Worm (Caenorhabditis elegans) whole organism, young adult: ENCODE results near the gene C17G10.6.

ENCODE experiments used
- B0019.2 ChIP-seq: fragments of 200-800 bp; sonication (Bioruptor generic); conservative IDR thresholded peaks from 2 replicates; pipeline ENCODE4 v1.3.6; 2022; ENCODE audit warnings: missing genetic modification reagents, missing genetic modification characterization, missing compliant biosample characterization
- C17E4.6 ChIP-seq: fragments of 200-800 bp; sonication (Bioruptor generic); IDR thresholded peaks from 2 replicates; pipeline ENCODE4 v1.3.6; 2022; ENCODE audit warnings: missing genetic modification reagents, missing genetic modification characterization, missing compliant biosample characterization
- F33H1.4 ChIP-seq: fragments of 200-800 bp; sonication (Bioruptor generic); IDR thresholded peaks from 2 replicates; pipeline ENCODE4 v1.3.6; 2022; ENCODE audit warnings: missing genetic modification reagents, missing genetic modification characterization, missing compliant biosample characterization
- F39B2.1 ChIP-seq: fragments of 200-800 bp; sonication (Bioruptor generic); IDR thresholded peaks from 2 replicates; pipeline ENCODE4 v1.3.6; 2022; ENCODE audit warnings: missing genetic modification reagents, missing genetic modification characterization, missing compliant biosample characterization
- F49E8.2 ChIP-seq: sonication (generic microtip); optimal IDR thresholded peaks from 3 replicates; lab custom pipeline; 2017; ENCODE audit warnings: missing genetic modification characterization, mild to moderate bottlenecking, missing compliant biosample characterization, antibody characterized with exemption, moderate library complexity; ENCODE audit not compliant: insufficient read depth
- T07F8.4 ChIP-seq: sonication (generic microtip); optimal IDR thresholded peaks from 2 replicates; lab custom pipeline; 2016; ENCODE audit warnings: mild to moderate bottlenecking, missing genetic modification characterization, moderate library complexity, missing compliant biosample characterization
- T26A5.8 ChIP-seq: sonication (generic microtip); optimal IDR thresholded peaks from 2 replicates; lab custom pipeline; 2016; ENCODE audit warnings: missing genetic modification characterization, missing compliant biosample characterization
- Y53F4B.3 ChIP-seq: fragments of 200-800 bp; sonication (Bioruptor generic); IDR thresholded peaks from 2 replicates; pipeline ENCODE4 v1.3.6; 2022; ENCODE audit warnings: missing genetic modification reagents, missing genetic modification characterization, missing compliant biosample characterization
- ama-1 ChIP-seq, 3 experiments: fragments of 150-350 bp in 1 of 3; sonication (generic microtip) in 2 of 3; optimal IDR thresholded peaks; 2 replicates each; lab custom pipeline; 2014 to 2018; ENCODE audit warnings: missing biosample characterization in 2 of 3, missing genetic modification characterization in 2 of 3, missing genetic modification reagents in 2 of 3
- aptf-3 ChIP-seq: fragments of 200-800 bp; sonication (Bioruptor generic); IDR thresholded peaks from 2 replicates; pipeline ENCODE4 v1.3.6; 2022; ENCODE audit warnings: missing genetic modification characterization, missing compliant biosample characterization
- cebp-1 ChIP-seq, 2 experiments: fragments of 200-800 bp in 1 of 2; sonication (Bioruptor generic) in 1 of 2; sonication (generic microtip) in 1 of 2; IDR thresholded peaks in 1 of 2; optimal IDR thresholded peaks in 1 of 2; 2 replicates each; pipeline versions ENCODE4 v1.3.6 to Lab custom; 2017 to 2022; ENCODE audit warnings: missing compliant biosample characterization in 2 of 2, missing genetic modification characterization in 2 of 2, mild to moderate bottlenecking in 1 of 2, missing genetic modification reagents in 1 of 2, moderate library complexity in 1 of 2
- ceh-91 ChIP-seq: fragments of 200-800 bp; sonication (Bioruptor generic); IDR thresholded peaks from 2 replicates; pipeline ENCODE4 v1.3.6; 2022; ENCODE audit warnings: missing genetic modification reagents, missing genetic modification characterization, missing compliant biosample characterization
- chd-7 ChIP-seq: sonication (generic microtip); optimal IDR thresholded peaks from 2 replicates; lab custom pipeline; 2016; ENCODE audit warnings: mild to moderate bottlenecking, missing genetic modification characterization, moderate library complexity, missing compliant biosample characterization
- dox-1 ChIP-seq: fragments of 200-800 bp; sonication (Bioruptor generic); IDR thresholded peaks from 2 replicates; pipeline ENCODE4 v1.3.6; 2022; ENCODE audit warnings: missing genetic modification reagents, missing genetic modification characterization, missing compliant biosample characterization
- dpff-1 ChIP-seq: sonication (generic microtip); optimal IDR thresholded peaks from 2 replicates; lab custom pipeline; 2017; ENCODE audit warnings: mild to moderate bottlenecking, missing genetic modification characterization, missing compliant biosample characterization
- dpl-1 ChIP-seq: fragments of 150-350 bp; optimal IDR thresholded peaks from 2 replicates; lab custom pipeline; 2014; ENCODE audit warnings: missing biosample characterization, missing genetic modification reagents, missing genetic modification characterization
- egl-18 ChIP-seq: fragments of 200-800 bp; sonication (Bioruptor generic); IDR thresholded peaks from 2 replicates; pipeline ENCODE4 v1.3.6; 2022; ENCODE audit warnings: missing genetic modification reagents, missing genetic modification characterization, missing compliant biosample characterization
- egl-44 ChIP-seq: fragments of 200-800 bp; sonication (Bioruptor generic); IDR thresholded peaks from 2 replicates; pipeline ENCODE4 v1.3.6; 2022; ENCODE audit warnings: missing genetic modification reagents, missing genetic modification characterization, missing compliant biosample characterization
- egrh-3 ChIP-seq: fragments of 200-800 bp; sonication (Bioruptor generic); IDR thresholded peaks from 2 replicates; pipeline ENCODE4 v1.3.6; 2022; ENCODE audit warnings: missing genetic modification reagents, missing genetic modification characterization, missing compliant biosample characterization
- hmg-20 ChIP-seq: fragments of 200-800 bp; sonication (Bioruptor generic); IDR thresholded peaks from 2 replicates; pipeline ENCODE4 v1.3.6; 2022; ENCODE audit warnings: missing genetic modification reagents, missing genetic modification characterization, missing compliant biosample characterization
- hrde-1 ChIP-seq: sonication (generic microtip); optimal IDR thresholded peaks from 2 replicates; lab custom pipeline; 2016; ENCODE audit warnings: missing genetic modification characterization, mild to moderate bottlenecking, missing compliant biosample characterization, moderate library complexity, missing genotype, missing genetic modification reagents, borderline replicate concordance
- lag-1 ChIP-seq: fragments of 200-800 bp; sonication (Bioruptor generic); IDR thresholded peaks from 2 replicates; pipeline ENCODE4 v1.3.6; 2022; ENCODE audit warnings: missing genetic modification reagents, missing genetic modification characterization, missing compliant biosample characterization
- let-607 ChIP-seq, 2 experiments: fragments of 200-800 bp in 1 of 2; sonication (Bioruptor generic) in 1 of 2; sonication (generic microtip) in 1 of 2; optimal IDR thresholded peaks; 2 replicates each; lab custom pipeline; 2016 to 2018; ENCODE audit warnings: mild to moderate bottlenecking in 2 of 2, missing compliant biosample characterization in 2 of 2, missing genetic modification characterization in 2 of 2, moderate library complexity in 2 of 2, missing genotype in 1 of 2
- lin-35 ChIP-seq, 3 experiments: fragments of 150-350 bp in 2 of 3; sonication (generic microtip) in 1 of 3; optimal IDR thresholded peaks; 2 replicates each; lab custom pipeline; 2014 to 2018; ENCODE audit warnings: missing biosample characterization in 3 of 3, missing genetic modification characterization in 3 of 3, missing genetic modification reagents in 3 of 3
- madf-8 ChIP-seq: fragments of 200-800 bp; sonication (Bioruptor generic); conservative IDR thresholded peaks from 2 replicates; pipeline ENCODE4 v1.3.6; 2022; ENCODE audit warnings: missing genetic modification reagents, missing genetic modification characterization, missing compliant biosample characterization
- mcd-1 ChIP-seq: fragments of 200-800 bp; sonication (Bioruptor generic); IDR thresholded peaks from 2 replicates; pipeline ENCODE4 v1.3.6; 2022; ENCODE audit warnings: missing genetic modification reagents, missing genetic modification characterization, missing compliant biosample characterization
- mes-4 ChIP-seq: sonication (generic microtip); optimal IDR thresholded peaks from 2 replicates; lab custom pipeline; 2016; ENCODE audit warnings: missing genotype, missing genetic modification characterization, missing compliant biosample characterization
- nfya-1 ChIP-seq: sonication (generic microtip); optimal IDR thresholded peaks from 2 replicates; lab custom pipeline; 2017; ENCODE audit warnings: antibody characterized with exemption, missing compliant biosample characterization, missing genetic modification characterization, borderline replicate concordance; ENCODE audit not compliant: insufficient read depth
- nfya-2 ChIP-seq: fragments of 200-800 bp; sonication (Bioruptor generic); IDR thresholded peaks from 2 replicates; pipeline ENCODE4 v1.3.6; 2022; ENCODE audit warnings: missing genetic modification reagents, missing genetic modification characterization, missing compliant biosample characterization
- nfyb-1 ChIP-seq: fragments of 200-800 bp; sonication (Bioruptor generic); IDR thresholded peaks from 2 replicates; pipeline ENCODE4 v1.3.6; 2022; ENCODE audit warnings: missing genetic modification reagents, missing genetic modification characterization, missing compliant biosample characterization
- nhr-120 ChIP-seq: fragments of 200-800 bp; sonication (Bioruptor generic); IDR thresholded peaks from 2 replicates; pipeline ENCODE4 v1.3.6; 2022; ENCODE audit warnings: missing genetic modification characterization, missing compliant biosample characterization
- nhr-80 ChIP-seq: sonication (generic microtip); optimal IDR thresholded peaks from 2 replicates; lab custom pipeline; 2016; ENCODE audit warnings: missing genetic modification characterization, missing compliant biosample characterization
- pha-4 ChIP-seq: fragments of 150-350 bp; sonication (generic microtip); optimal IDR thresholded peaks from 2 replicates; lab custom pipeline; 2014; ENCODE audit warnings: missing biosample characterization, missing genetic modification reagents, missing genetic modification characterization
- rcor-1 ChIP-seq: fragments of 200-800 bp; sonication (Bioruptor generic); IDR thresholded peaks from 2 replicates; pipeline ENCODE4 v1.3.6; 2022; ENCODE audit warnings: missing genetic modification reagents, missing genetic modification characterization, missing compliant biosample characterization
- rpc-1 ChIP-seq, 2 experiments: fragments of 150-350 bp in 1 of 2; sonication (generic microtip) in 1 of 2; optimal IDR thresholded peaks; 2 replicates each; lab custom pipeline; 2014 to 2018; ENCODE audit warnings: missing biosample characterization in 1 of 2, missing genetic modification characterization in 1 of 2, missing genetic modification reagents in 1 of 2, missing genotype in 1 of 2
- sdz-38 ChIP-seq: sonication (generic microtip); optimal IDR thresholded peaks from 2 replicates; lab custom pipeline; 2016; ENCODE audit warnings: missing genotype, missing genetic modification characterization, missing compliant biosample characterization
- snpc-4 ChIP-seq, 5 experiments: fragments of 150-350 bp in 1 of 5; sonication (generic microtip) in 4 of 5; optimal IDR thresholded peaks; 2 replicates each; lab custom pipeline; 2014 to 2018; ENCODE audit warnings: missing genetic modification characterization in 5 of 5, missing biosample characterization in 3 of 5, antibody characterized with exemption in 2 of 5, mild to moderate bottlenecking in 2 of 5, missing compliant biosample characterization in 2 of 5, missing genotype in 2 of 5, moderate library complexity in 2 of 5, missing genetic modification reagents in 1 of 5
- unc-62 ChIP-seq: fragments of 150-350 bp; optimal IDR thresholded peaks from 2 replicates; lab custom pipeline; 2014; ENCODE audit warnings: missing biosample characterization, missing genetic modification reagents, missing genetic modification characterization
- ztf-18 ChIP-seq: sonication (generic microtip); optimal IDR thresholded peaks from 2 replicates; lab custom pipeline; 2016; ENCODE audit warnings: missing genotype, mild to moderate bottlenecking, missing genetic modification characterization, missing compliant biosample characterization
- ztf-28 ChIP-seq: fragments of 200-800 bp; sonication (Bioruptor generic); IDR thresholded peaks from 2 replicates; pipeline ENCODE4 v1.3.6; 2022; ENCODE audit warnings: missing genetic modification reagents, missing genetic modification characterization, missing compliant biosample characterization
- ztf-3 ChIP-seq: fragments of 200-800 bp; sonication (Bioruptor generic); optimal IDR thresholded peaks from 2 replicates; lab custom pipeline; 2018; ENCODE audit warnings: mild to moderate bottlenecking, missing genetic modification characterization, missing compliant biosample characterization

Gene C17G10.6

DNA sequence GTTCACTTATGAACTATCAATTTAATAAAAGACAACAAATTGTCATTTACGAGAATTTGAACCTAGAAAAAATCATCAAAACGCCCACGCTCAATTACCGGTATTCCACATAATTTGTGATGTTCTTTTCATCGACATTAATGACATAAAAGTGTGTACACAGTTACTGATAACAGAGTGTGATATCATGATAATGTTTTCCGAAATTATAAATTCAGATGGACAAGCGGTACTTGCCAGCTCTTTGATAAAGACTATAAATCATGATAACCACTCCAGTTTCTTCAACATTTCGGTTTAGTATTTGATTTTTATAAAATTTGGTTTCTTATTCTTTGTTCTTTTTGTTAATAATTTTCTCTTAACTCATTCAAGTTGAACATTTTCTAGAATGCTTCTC is 17.3 kb downstream of the C17G10.6 start, which contains the start of gene lys-8 (continued):
- no peak for TF ChIP-seq madf-8 (GFP tag; lab: Robert Waterston, UW)
- no peak for TF ChIP-seq rcor-1 (GFP tag; lab: Robert Waterston, UW)
- no peak for TF ChIP-seq nfyb-1 (GFP tag; lab: Robert Waterston, UW)
- no peak for TF ChIP-seq sdz-38 (tag; lab: Kevin White, UChicago)
- no peak for TF ChIP-seq ztf-3 (GFP tag; lab: Kevin White, UChicago)
- TF ChIP-seq dpl-1 (GFP tag; lab: Kevin White, UChicago): no peak
- TF ChIP-seq let-607 (tag; optimal IDR thresholded peaks at IDR 0.05; lab: Kevin White, UChicago): peak in 1 of 2 experiments; percentile 13
- no peak for TF ChIP-seq dpff-1 (tag; lab: Kevin White, UChicago)
- TF ChIP-seq nfya-1 (tag; lab: Kevin White, UChicago): no peak
- no peak for TF ChIP-seq lin-35 (GFP tag; optimal IDR thresholded peaks at IDR 0.05; lab: Kevin White, UChicago)
- TF ChIP-seq F33H1.4 (GFP tag; lab: Robert Waterston, UW): no peak
- TF ChIP-seq ztf-18 (tag; lab: Kevin White, UChicago): no peak
- no peak for TF ChIP-seq ama-1 (optimal IDR thresholded peaks at IDR 0.05; lab: Kevin White, UChicago)
- no peak for TF ChIP-seq ama-1 (GFP tag; optimal IDR thresholded peaks at IDR 0.05; lab: Kevin White, UChicago)
- TF ChIP-seq nhr-80 (tag; lab: Kevin White, UChicago): peak; percentile 93
- TF ChIP-seq chd-7 (tag; lab: Kevin White, UChicago): no peak
- no peak for TF ChIP-seq rpc-1 (optimal IDR thresholded peaks at IDR 0.05; lab: Kevin White, UChicago)
- TF ChIP-seq rpc-1 (tag; optimal IDR thresholded peaks at IDR 0.05; lab: Kevin White, UChicago): no peak
- no peak for TF ChIP-seq snpc-4 (GFP tag; optimal IDR thresholded peaks at IDR 0.05; lab: Kevin White, UChicago)
- peak in 1 of 4 experiments; percentile 49 for TF ChIP-seq snpc-4 (tag; optimal IDR thresholded peaks at IDR 0.05; lab: Kevin White, UChicago)
- TF ChIP-seq F49E8.2 (tag; lab: Kevin White, UChicago): no peak
- no peak for TF ChIP-seq nfya-2 (GFP tag; lab: Robert Waterston, UW)
- no peak for TF ChIP-seq cebp-1 (GFP tag; IDR thresholded peaks at IDR 0.05; lab: Robert Waterston, UW)
- TF ChIP-seq cebp-1 (tag; optimal IDR thresholded peaks at IDR 0.05; lab: Kevin White, UChicago): no peak
- TF ChIP-seq dox-1 (GFP tag; lab: Robert Waterston, UW): peak; percentile 46; the same call in 1 of the 2 replicates
- TF ChIP-seq egrh-3 (GFP tag; lab: Robert Waterston, UW): no peak
- TF ChIP-seq hrde-1 (tag; lab: Kevin White, UChicago): no peak
- TF ChIP-seq lag-1: no peak
- TF ChIP-seq Y53F4B.3 (GFP tag; lab: Robert Waterston, UW): no peak
- TF ChIP-seq F39B2.1: no peak
- TF ChIP-seq pha-4: no peak
- TF ChIP-seq ztf-28 (GFP tag; lab: Robert Waterston, UW): no peak
- TF ChIP-seq B0019.2: no peak

DNA sequence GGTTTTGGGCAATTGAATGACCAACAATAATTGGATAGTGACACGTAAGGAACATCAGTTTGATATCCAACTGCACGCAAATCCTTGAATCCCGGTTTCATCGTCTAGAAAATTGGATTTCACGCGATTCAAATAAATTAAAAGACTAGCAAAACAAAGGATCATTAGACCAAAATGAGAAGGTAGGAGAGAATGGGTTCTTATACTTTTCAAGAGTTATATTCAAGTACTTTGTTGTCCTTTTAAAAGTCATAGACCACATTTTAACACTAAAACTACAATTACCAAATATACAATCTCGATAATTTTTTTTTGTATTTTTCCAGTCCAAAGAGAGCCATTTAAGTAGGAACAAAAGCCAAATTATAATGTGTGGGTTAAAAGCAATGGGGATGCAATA is 20.8 kb downstream of the C17G10.6 start, which contains the start of gene T25E4.2:
T25E4.2 (minus strand) TSS at position 101 of the 400 bp plus-strand sequence.
- TF ChIP-seq T26A5.8 (tag; lab: Kevin White, UChicago) (no peak), C17E4.6 (GFP tag; lab: Robert Waterston, UW) (no peak), ztf-3 (GFP tag; lab: Kevin White, UChicago) (no peak), cebp-1 (GFP tag; IDR thresholded peaks at IDR 0.05; lab: Robert Waterston, UW) (no peak), cebp-1 (tag; optimal IDR thresholded peaks at IDR 0.05; lab: Kevin White, UChicago) (no peak), ceh-91 (GFP tag; lab: Robert Waterston, UW) (no peak), hmg-20 (GFP tag; lab: Robert Waterston, UW) (no peak), egl-44 (GFP tag; lab: Robert Waterston, UW) (no peak), aptf-3 (no peak), nhr-120 (no peak), lin-35 (GFP tag; optimal IDR thresholded peaks at IDR 0.05; lab: Kevin White, UChicago) (no peak), T07F8.4 (tag; lab: Kevin White, UChicago) (no peak), mcd-1 (GFP tag; lab: Robert Waterston, UW) (no peak), sdz-38 (tag; lab: Kevin White, UChicago) (no peak), egl-18 (GFP tag; lab: Robert Waterston, UW) (no peak), unc-62 (GFP tag; lab: Kevin White, UChicago) (no peak), mes-4 (tag; lab: Kevin White, UChicago) (no peak)
